Fruit fly (Drosophila melanogaster): ENCODE results near the gene NP15.6.

The NP15.6 gene

DNA sequence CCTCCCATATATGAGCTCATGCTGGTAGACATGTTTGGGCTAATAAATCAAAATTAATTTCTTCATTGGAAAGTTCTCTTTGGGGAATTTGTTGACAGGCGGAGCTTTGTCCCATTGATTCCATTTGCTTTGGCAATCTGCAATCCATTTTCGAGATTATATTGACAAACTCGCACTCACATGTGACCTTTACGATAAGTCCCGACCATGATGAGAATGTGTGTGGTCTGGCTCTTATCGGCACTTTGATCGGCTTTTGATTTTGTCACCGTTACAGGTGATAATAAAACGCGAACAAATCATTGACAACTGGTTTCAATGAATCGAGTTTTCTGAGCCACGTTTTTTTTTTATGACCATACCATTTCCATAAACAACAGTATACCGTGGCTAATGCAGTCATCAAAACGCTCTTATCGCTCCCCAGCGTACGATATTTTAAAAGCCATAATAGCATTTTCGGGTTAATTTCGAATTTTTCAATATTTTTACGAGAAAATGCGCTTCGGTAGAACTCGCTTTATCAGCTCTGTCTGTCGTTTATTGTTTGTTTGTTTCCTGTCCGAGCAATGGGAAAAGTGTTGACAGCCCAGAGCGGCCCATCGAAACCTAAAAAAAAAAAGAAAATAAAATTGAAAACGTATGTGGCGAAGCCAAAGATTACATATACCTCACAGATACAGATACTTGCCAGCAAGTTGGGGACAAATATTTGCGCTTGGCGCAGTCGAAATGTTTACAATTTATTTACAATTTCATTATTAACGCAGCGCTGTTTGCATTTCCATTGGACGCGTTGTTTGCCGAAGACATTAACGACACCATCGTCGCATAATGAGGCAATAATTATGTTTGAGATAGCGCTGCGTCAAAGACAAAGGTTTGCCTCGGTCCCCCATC is 29.5 kb upstream of the NP15.6 start (continued):
- TF ChIP-seq Drgx (GFP tag; IDR thresholded peaks at IDR 0.05) (no peak), grau (tag; optimal IDR thresholded peaks at IDR 0.05) (peak; percentile 39), Xrp1 (GFP tag; IDR thresholded peaks at IDR 0.05) (peak; percentile 89), CG17829 (tag; optimal IDR thresholded peaks at IDR 0.05) (peak; percentile 26), CG12659 (GFP tag; optimal IDR thresholded peaks at IDR 0.05) (peak; percentile 63), Sox102F (GFP tag; optimal IDR thresholded peaks at IDR 0.05) (peak; percentile 78), CG1529 (GFP tag; optimal IDR thresholded peaks at IDR 0.05) (peak; percentile 96), gsb (GFP tag; IDR thresholded peaks at IDR 0.05) (no peak), NfI (GFP tag; optimal IDR thresholded peaks at IDR 0.05) (peak; percentile 55), Taf1 (GFP tag; IDR thresholded peaks at IDR 0.05) (no peak), tap (tag; optimal IDR thresholded peaks at IDR 0.05) (peak; percentile 26), Ravus (GFP tag; IDR thresholded peaks at IDR 0.05) (no peak), gsb-n (tag; optimal IDR thresholded peaks at IDR 0.05) (peak; percentile 86), CG2199 (GFP tag; IDR thresholded peaks at IDR 0.05) (peak; percentile 84; the same call in 2 of the 3 replicates), CG13287 (GFP tag; IDR thresholded peaks at IDR 0.05; ENCODE audit: partially characterized antibody) (no peak), chm (GFP tag; IDR thresholded peaks at IDR 0.05) (peak; percentile 69), exex (tag; optimal IDR thresholded peaks at IDR 0.05) (peak; percentile 5), org-1 (GFP tag; optimal IDR thresholded peaks at IDR 0.05) (peak; percentile 88), CG17912 (GFP tag; optimal IDR thresholded peaks at IDR 0.05) (peak; percentile 82), mam (GFP tag; optimal IDR thresholded peaks at IDR 0.05) (no peak), CG13624 (GFP tag; optimal IDR thresholded peaks at IDR 0.05) (no peak), CG3163 (GFP tag; optimal IDR thresholded peaks at IDR 0.05) (peak; percentile 53), Poxn (GFP tag; IDR thresholded peaks at IDR 0.05) (no peak), sisA (GFP tag; IDR thresholded peaks at IDR 0.05) (no peak), CG12942 (GFP tag; optimal IDR thresholded peaks at IDR 0.05) (peak; percentile 48), otp (GFP tag; IDR thresholded peaks at IDR 0.05) (peak; percentile 96), CHES-1-like (GFP tag; optimal IDR thresholded peaks at IDR 0.05) (peak; percentile 72), fd102C (GFP tag; optimal IDR thresholded peaks at IDR 0.05) (peak; percentile 90), CG3838 (GFP tag; optimal IDR thresholded peaks at IDR 0.05) (peak; percentile 80), CG2889 (GFP tag; IDR thresholded peaks at IDR 0.05) (no peak), Atf-2 (GFP tag; optimal IDR thresholded peaks at IDR 0.05) (peak; percentile 73), CG11560 (tag; IDR thresholded peaks at IDR 0.05) (no peak), CG43689 (GFP tag; IDR thresholded peaks at IDR 0.05) (no peak), CG6175 (GFP tag; IDR thresholded peaks at IDR 0.05) (no peak), gcm2 (GFP tag; optimal IDR thresholded peaks at IDR 0.05) (peak; percentile 42), CG8478 (optimal IDR thresholded peaks at IDR 0.05) (no peak), CG34376 (GFP tag; optimal IDR thresholded peaks at IDR 0.05) (no peak), dati (GFP tag; IDR thresholded peaks at IDR 0.05) (no peak), grn (GFP tag; optimal IDR thresholded peaks at IDR 0.05) (peak; percentile 91), HLH54F (GFP tag; optimal IDR thresholded peaks at IDR 0.05) (no peak), CG3407 (GFP tag; optimal IDR thresholded peaks at IDR 0.05) (peak; percentile 96), Mes4 (GFP tag; optimal IDR thresholded peaks at IDR 0.05) (peak; percentile 76), CG31441 (GFP tag; IDR thresholded peaks at IDR 0.05) (peak; percentile 74), Gug (GFP tag; IDR thresholded peaks at IDR 0.05) (no peak), CG4854 (GFP tag; optimal IDR thresholded peaks at IDR 0.05) (peak; percentile 5), eyg (GFP tag; optimal IDR thresholded peaks at IDR 0.05) (no peak), trh (GFP tag; optimal IDR thresholded peaks at IDR 0.05) (no peak), fd96Cb (tag; optimal IDR thresholded peaks at IDR 0.05) (no peak), CG13894 (tag; optimal IDR thresholded peaks at IDR 0.05) (no peak)

All from whole organism, embryonic.